Fruit fly (Drosophila melanogaster) Kc167 (cell line): Measurements from ENCODE around the gene CG4830.

ENCODE experiments used
- Myc ChIP-seq: fragments of >200 bp; optimal IDR thresholded peaks from 2 replicates; lab custom pipeline; 2017; ENCODE audit warnings: missing external identifiers
- Sin3A ChIP-seq: fragments of >200 bp; optimal IDR thresholded peaks from 2 replicates; lab custom pipeline; 2018; ENCODE audit warnings: missing external identifiers
- h ChIP-seq: fragments of >200 bp; optimal IDR thresholded peaks from 3 replicates; lab custom pipeline; 2018; ENCODE audit warnings: missing external identifiers
- insv ChIP-seq: fragments of >200 bp; optimal IDR thresholded peaks from 3 replicates; lab custom pipeline; 2018; ENCODE audit warnings: missing external identifiers
- psq ChIP-seq: fragments of >200 bp; optimal IDR thresholded peaks from 2 replicates; lab custom pipeline; 2017; ENCODE audit warnings: missing external identifiers
- ttk ChIP-seq: sonication (Bioruptor generic); optimal IDR thresholded peaks from 2 replicates; lab custom pipeline; 2017; ENCODE audit warnings: missing external identifiers

Gene CG4830

DNA sequence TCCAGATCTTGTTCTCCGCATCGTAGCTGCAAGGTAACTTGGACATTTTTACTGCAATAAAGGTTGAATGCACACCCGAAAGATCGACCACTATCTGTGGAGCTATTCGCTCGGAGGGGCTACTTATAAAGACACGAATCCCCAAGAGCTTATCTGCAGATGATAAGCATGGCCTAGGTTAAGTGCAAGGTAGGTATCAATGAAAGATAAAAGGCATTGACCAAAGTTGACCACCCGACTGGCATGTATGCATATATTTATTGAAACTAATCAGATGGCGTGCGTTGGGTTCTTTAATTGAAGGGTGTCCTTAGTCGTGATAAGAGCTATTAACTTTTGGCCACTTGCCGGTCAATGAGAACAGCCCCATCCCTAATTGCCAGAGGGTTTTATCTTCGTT lies at the start of gene CG4830:
Gene CG4830 (minus strand): TSS at position 101 of the 400 bp plus-strand sequence.
- TF ChIP-seq h (lab: Kevin White, UChicago) = no peak
- TF ChIP-seq insv (lab: Kevin White, UChicago) = no peak
- no peak for TF ChIP-seq ttk
- no peak for TF ChIP-seq Myc (lab: Kevin White, UChicago)
- TF ChIP-seq Sin3A (lab: Kevin White, UChicago) = no peak
- TF ChIP-seq psq (lab: Kevin White, UChicago) = no peak

DNA sequence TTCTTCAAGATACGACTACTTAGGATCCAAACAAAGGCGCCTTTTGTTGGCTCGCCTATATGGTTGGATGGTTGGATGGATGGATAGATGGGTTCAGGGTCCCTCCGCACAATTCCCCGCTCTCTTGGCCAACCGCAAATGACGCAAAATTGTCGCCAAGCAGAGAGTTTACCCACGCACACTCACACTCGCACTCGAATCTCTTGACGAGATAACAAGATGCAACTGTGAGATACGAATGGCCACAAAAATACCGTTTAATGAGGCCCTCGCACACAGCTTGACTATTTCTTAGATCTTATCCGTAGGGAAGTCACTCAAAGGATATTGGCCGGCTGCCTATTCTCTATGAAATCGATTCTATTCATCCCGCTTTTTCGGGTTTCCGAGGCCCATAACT lies 49.7 kb upstream of the CG4830 start:
- TF ChIP-seq psq (lab: Kevin White, UChicago) (no peak), h (lab: Kevin White, UChicago) (no peak), Myc (lab: Kevin White, UChicago) (no peak), ttk (no peak), insv (lab: Kevin White, UChicago) (no peak)

DNA sequence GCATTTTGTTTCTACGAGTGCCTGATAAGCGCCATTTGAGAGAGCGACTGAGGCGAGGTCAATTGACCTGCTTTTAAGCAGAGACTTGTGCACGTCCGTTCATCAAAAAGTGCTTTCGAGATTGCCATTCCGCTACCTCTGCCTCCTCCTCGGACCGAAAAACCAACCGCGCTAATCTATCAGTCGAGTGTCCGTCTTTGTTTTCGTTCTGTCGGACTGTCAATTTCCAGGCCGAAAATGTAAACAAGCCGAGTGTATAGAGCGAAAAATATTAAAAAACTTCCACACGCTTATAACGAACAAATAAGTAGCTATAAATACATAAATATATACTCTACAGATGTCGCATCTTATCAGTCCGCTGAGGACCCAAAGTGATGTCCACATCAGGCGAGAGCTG lies 48.9 kb upstream of the CG4830 start:
- TF ChIP-seq Sin3A (lab: Kevin White, UChicago) = no peak
- TF ChIP-seq ttk = no peak
- TF ChIP-seq insv (lab: Kevin White, UChicago) = no peak
- TF ChIP-seq Myc (lab: Kevin White, UChicago) = no peak
- no peak for TF ChIP-seq h (lab: Kevin White, UChicago)
- TF ChIP-seq psq (lab: Kevin White, UChicago) = no peak

DNA sequence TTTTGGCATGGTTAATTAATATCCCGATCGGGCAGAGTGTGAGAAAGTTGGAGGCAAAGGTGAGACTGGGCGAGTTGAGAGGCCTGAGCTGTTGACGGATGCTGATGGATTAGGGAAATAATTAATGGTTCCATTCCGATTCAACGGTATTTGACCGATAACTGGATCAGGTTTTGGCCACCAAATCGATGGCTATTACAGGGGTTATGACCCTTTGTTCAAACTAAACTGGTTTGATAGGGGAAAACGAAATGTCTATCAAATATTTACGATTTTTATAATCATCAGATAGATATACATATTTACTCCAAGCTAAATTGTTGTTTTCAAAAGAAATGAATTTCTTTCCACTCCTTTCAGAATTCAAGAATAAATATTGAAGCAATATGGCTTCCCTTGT lies 48.3 kb upstream of the CG4830 start, which contains the start of the genes CG44037 and svp:
Gene CG44037 (plus strand): TSS at position 301 of the 400 bp plus-strand sequence.
Gene svp (plus strand): TSS at position 301 of the 400 bp plus-strand sequence.
- TF ChIP-seq Sin3A (lab: Kevin White, UChicago) = no peak
- no peak for TF ChIP-seq psq (lab: Kevin White, UChicago)
- no peak for TF ChIP-seq Myc (lab: Kevin White, UChicago)
- TF ChIP-seq h (lab: Kevin White, UChicago) = no peak
- no peak for TF ChIP-seq insv (lab: Kevin White, UChicago)
- no peak for TF ChIP-seq ttk

DNA sequence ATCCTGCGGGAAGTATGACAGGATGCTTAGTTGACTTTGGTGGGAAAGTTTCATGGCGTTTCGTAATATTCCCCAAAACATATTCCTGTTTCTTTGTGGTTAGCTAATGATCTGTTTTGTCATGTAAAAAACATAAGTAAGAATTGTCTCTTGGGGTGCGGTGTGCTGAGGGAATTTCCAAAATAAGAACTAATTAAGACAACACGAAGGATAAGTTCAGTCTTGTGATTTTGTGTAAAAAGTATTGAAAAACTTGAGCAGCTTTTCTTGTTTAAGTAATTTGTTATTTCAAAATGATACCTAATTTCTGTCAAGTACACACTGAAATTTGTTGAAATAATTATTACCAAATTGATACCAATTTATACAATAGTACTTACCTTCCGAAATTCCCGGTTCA lies 43.7 kb upstream of the CG4830 start, which contains the start of gene CG3942:
Gene CG3942 (plus strand): TSS at position 301 of the 400 bp plus-strand sequence.
- TF ChIP-seq Sin3A (lab: Kevin White, UChicago) (no peak), Myc (lab: Kevin White, UChicago) (no peak), psq (lab: Kevin White, UChicago) (no peak), ttk (no peak), insv (lab: Kevin White, UChicago) (no peak), h (lab: Kevin White, UChicago) (no peak)

DNA sequence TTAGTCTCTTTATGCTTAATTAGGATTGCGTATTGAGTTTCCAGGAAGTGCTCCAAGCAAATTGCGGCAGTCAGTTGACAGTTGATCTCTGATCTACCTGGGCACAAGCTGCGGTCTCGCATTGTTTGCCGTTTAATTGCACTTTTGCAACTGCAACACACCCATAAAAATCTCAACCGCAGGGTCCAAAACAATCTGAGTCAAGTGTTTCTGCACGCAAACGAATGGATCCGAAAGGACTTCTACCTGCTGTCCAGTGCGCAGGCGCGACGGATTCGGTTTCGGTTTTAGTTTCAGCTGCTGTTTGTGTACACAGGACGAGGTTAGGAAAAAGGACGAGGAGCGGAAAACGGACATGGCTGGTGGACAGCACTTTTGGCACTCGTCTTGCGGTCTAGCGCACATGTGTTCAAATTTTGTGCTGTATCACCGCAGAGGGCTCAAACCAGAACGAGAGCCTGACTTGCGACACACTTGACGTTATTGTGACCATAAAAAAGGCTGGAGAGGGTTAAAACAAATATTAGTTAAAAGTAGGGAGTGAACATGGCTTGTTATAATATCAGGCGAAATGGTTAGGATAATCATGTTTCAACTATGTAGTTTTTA lies 42.4 kb upstream of the CG4830 start:
- TF ChIP-seq insv (lab: Kevin White, UChicago) (no peak), Sin3A (lab: Kevin White, UChicago) (no peak), ttk (no peak), h (lab: Kevin White, UChicago) (no peak), Myc (lab: Kevin White, UChicago) (no peak), psq (lab: Kevin White, UChicago) (no peak)

DNA sequence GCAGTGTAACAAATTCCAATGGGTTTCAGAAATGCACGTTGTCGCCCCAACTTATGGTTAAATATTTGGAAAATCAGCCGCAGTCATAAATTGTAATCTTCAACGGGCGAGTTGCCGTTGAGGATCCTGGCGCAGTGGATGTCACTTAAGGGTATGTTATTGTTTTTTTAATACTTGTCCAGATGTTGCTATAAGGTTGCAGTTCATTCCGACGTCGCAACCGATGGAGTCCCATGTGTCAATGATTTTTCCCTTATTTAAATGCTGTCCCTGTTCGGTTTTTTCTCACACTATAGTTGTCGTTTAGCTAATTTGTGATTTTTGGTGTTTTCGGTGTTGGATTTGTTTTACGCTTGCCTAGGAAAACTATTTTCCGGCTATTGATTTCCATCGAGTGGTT lies 41.4 kb upstream of the CG4830 start:
- TF ChIP-seq Myc (lab: Kevin White, UChicago) (no peak), psq (lab: Kevin White, UChicago) (no peak), insv (lab: Kevin White, UChicago) (no peak), ttk (no peak), h (lab: Kevin White, UChicago) (no peak), Sin3A (lab: Kevin White, UChicago) (no peak)

DNA sequence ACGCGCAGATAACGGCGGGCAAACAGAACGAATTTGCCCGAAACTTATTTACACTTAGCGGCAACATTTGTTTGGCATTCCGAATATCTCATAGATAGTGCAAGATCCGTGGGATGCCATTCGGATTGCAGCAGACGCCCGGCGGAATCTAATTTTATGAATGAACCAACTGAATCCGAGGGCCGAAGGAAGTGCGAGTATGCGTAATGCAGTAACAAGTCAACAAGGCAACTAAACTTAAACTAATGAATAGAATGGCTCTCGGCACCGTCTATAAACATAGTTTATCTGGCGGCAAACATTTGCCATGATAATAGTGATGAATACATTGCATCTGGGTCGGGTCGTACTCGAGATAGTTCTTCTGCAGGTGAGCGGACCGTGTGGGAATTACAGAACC lies 40.0 kb upstream of the CG4830 start:
- TF ChIP-seq h (lab: Kevin White, UChicago) (no peak), ttk (no peak), psq (lab: Kevin White, UChicago) (no peak), Sin3A (lab: Kevin White, UChicago) (no peak), insv (lab: Kevin White, UChicago) (no peak), Myc (lab: Kevin White, UChicago) (no peak)

DNA sequence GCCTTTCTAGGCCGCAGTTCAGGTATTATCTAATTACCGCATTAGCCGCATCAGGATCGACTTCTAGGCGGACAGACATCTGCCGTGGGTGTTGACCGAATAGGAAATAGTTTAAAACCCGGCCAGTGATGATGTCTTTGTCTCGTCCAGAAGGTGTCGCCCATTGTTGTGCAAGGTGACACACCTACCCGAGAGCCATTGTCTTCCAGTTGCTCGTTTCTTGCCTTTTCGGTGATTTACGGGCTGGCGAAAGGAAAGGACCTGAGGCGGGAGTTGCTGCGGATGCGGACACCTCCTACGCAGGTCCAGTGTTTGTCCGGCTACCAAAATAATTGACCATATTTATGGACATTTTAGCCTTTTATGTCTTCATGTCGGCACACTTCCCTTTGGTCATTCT lies 38.1 kb upstream of the CG4830 start:
- TF ChIP-seq insv (lab: Kevin White, UChicago) = no peak
- no peak for TF ChIP-seq ttk
- no peak for TF ChIP-seq h (lab: Kevin White, UChicago)
- no peak for TF ChIP-seq Myc (lab: Kevin White, UChicago)
- TF ChIP-seq Sin3A (lab: Kevin White, UChicago) = no peak
- no peak for TF ChIP-seq psq (lab: Kevin White, UChicago)

DNA sequence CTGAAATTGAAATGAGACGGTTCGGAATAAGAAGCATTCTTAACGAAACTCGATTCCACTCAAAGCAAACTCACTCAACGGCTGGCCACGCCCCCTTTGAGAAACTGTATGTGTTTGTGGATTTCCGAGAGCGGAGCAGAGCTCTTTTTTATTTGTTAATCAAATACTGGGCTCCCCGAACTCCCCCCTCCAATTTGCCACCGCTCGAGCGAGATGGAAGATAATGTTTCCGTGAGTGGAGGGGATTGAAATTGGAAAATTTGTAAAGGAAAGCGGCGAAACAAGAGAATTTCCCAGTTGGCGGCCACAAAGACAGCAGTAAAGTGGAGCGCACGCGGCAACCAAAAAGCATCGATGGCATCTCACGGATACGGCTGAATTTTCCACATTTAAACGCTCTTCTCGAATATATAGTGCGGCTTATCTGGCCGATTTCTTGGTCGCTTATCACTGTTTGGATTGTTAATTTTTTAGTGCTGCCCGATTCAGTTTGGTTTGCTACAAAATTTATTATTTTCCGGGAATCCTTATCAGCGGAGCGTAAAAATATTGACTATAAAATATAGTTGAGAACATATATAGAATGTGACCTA lies 34.4 kb upstream of the CG4830 start:
- no peak for TF ChIP-seq insv (lab: Kevin White, UChicago)
- no peak for TF ChIP-seq psq (lab: Kevin White, UChicago)
- no peak for TF ChIP-seq ttk
- TF ChIP-seq Myc (lab: Kevin White, UChicago) = no peak
- TF ChIP-seq Sin3A (lab: Kevin White, UChicago) = no peak
- TF ChIP-seq h (lab: Kevin White, UChicago) = no peak

DNA sequence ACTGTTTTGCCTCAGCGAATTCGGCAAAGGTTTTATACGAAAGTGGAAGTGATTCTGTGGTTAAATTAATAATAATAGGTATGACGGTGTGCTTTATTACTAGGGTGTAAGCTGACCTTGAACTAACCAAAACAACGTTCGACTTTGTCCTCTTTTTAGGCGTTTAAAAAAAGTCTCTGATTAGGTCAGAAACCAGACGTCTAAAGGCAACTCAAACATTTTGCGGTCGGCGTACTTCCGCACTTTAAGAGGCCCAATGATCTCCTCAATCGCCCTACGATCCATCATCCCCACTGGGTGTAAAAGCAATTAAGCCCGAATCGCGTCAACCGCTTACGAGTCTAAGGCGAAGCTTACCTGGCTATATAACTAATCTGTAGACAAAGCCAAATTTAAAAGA lies 29.0 kb upstream of the CG4830 start, which contains the start of gene Cyp313a3:
Gene Cyp313a3 (minus strand): TSS at position 101 of the 400 bp plus-strand sequence.
- TF ChIP-seq psq (lab: Kevin White, UChicago) = no peak
- no peak for TF ChIP-seq insv (lab: Kevin White, UChicago)
- TF ChIP-seq h (lab: Kevin White, UChicago) = no peak
- no peak for TF ChIP-seq ttk
- TF ChIP-seq Sin3A (lab: Kevin White, UChicago) = no peak
- TF ChIP-seq Myc (lab: Kevin White, UChicago) = no peak
